Worm (Caenorhabditis elegans) whole organism, L2 larva: ENCODE data around the gene Y80D4G.2.

ENCODE experiments used
- aly-2 ChIP-seq: fragments of 150-350 bp; optimal IDR thresholded peaks from 2 replicates; lab custom pipeline; 2014; ENCODE audit warnings: missing biosample characterization, missing genetic modification characterization
- mdl-1 ChIP-seq, 2 experiments: fragments of 150-350 bp in 1 of 2; sonication (generic microtip) in 1 of 2; optimal IDR thresholded peaks; 2 replicates each; lab custom pipeline; 2017; ENCODE audit warnings: missing biosample characterization in 2 of 2, missing genetic modification characterization in 2 of 2
- nhr-11 ChIP-seq: fragments of 150-350 bp; optimal IDR thresholded peaks from 2 replicates; lab custom pipeline; 2014; ENCODE audit warnings: missing biosample characterization, missing genetic modification characterization
- nhr-12 ChIP-seq: fragments of 150-350 bp; optimal IDR thresholded peaks from 2 replicates; lab custom pipeline; 2014; ENCODE audit warnings: missing biosample characterization, missing genetic modification characterization
- skn-1 ChIP-seq: sonication (generic microtip); optimal IDR thresholded peaks from 2 replicates; lab custom pipeline; 2017; ENCODE audit warnings: missing biosample characterization, missing genetic modification characterization
- snpc-4 ChIP-seq: fragments of 150-350 bp; optimal IDR thresholded peaks from 2 replicates; lab custom pipeline; 2014; ENCODE audit warnings: missing biosample characterization, missing genetic modification characterization

DNA sequence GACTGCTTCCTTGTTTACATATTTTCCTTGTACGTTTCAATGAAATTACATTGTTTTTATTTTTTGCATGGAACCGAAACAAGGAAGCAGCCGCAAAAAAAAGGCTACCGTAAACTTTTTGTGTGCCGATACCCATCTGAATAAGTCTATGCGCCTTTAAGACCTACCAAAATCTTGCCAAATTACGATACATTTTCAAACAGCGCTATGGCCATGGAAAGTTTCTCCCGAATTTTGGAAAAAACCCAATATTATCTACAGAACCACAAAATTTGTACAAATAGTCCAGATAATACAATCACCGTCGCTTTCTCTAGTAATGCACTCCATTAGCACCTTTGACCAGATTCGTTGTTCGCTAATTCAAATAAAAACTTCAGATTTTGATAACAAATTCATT lies 22.7 kb downstream of the Y80D4G.2 start:
- TF ChIP-seq skn-1 (tag; lab: Kevin White, UChicago), result no peak
- TF ChIP-seq snpc-4 (tag; lab: Kevin White, UChicago), result no peak
- no peak for TF ChIP-seq aly-2 (tag; lab: Kevin White, UChicago)
- no peak for TF ChIP-seq mdl-1 (tag; optimal IDR thresholded peaks at IDR 0.05; lab: Kevin White, UChicago)
- no peak for TF ChIP-seq nhr-11 (tag; lab: Kevin White, UChicago)
- no peak for TF ChIP-seq nhr-12 (tag; lab: Kevin White, UChicago)
